Worm (Caenorhabditis elegans): ENCODE data around the gene ugt-29.

DNA sequence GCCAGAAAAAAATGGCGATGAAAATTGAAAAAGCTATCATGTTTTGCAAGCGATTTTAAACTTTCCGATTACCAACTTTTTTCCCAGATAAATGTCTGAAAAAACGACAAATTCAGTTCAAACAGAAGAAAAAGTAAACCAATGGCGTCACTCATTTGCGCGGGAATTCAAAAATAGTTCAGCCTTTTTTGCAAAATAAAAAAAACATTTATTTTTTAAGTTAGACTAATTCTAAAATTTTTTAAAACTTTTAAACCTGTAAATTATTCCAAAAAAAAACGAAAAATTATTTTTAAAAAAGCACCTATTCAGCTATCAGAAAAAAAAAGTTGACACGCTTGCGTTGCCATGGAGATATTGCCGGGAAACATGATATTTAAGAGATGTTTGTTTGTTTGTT is 13.5 kb upstream of the ugt-29 start, which contains the start of gene cyp-33C11:
- TF ChIP-seq nhr-102 (tag; optimal IDR thresholded peaks at IDR 0.05) (no peak), ztf-11 (tag; optimal IDR thresholded peaks at IDR 0.05) (no peak), R02D3.7 (tag; optimal IDR thresholded peaks at IDR 0.05) (no peak), lin-39 (tag; optimal IDR thresholded peaks at IDR 0.05) (no peak), ceh-82 (tag; optimal IDR thresholded peaks at IDR 0.05) (no peak), ZK546.5 (tag; optimal IDR thresholded peaks at IDR 0.05) (no peak), nhr-25 (tag; optimal IDR thresholded peaks at IDR 0.05; ENCODE audit: borderline replicate concordance, insufficient read depth) (no peak), ama-1 (optimal IDR thresholded peaks at IDR 0.05) (no peak), dpl-1 (GFP tag; optimal IDR thresholded peaks at IDR 0.05) (no peak), lin-1 (GFP tag; IDR thresholded peaks at IDR 0.05) (no peak), ceh-20 (GFP tag; IDR thresholded peaks at IDR 0.05) (no peak)
